In genomic region chrIII:7397196-7397595, ce11 we compare ENCODE assay signal across 5 worm cellular contexts.
TF ChIP-seq lines count a peak whose summit lies in the region.

No protein-coding gene starts in this region.

TF ChIP-seq in whole organism, L1 larva, 84 proteins besides CTCF, POLR2A, EP300 and RAD21:
- TF ChIP-seq efl-1 (optimal IDR thresholded peaks at IDR 0.05; lab: Kevin White, UChicago): peak; percentile 2
- no peak for TF ChIP-seq efl-1 (GFP tag; optimal IDR thresholded peaks at IDR 0.05 in 1 of 2; lab: Kevin White, UChicago)
- TF ChIP-seq fkh-4 (tag; optimal IDR thresholded peaks at IDR 0.05; lab: Kevin White, UChicago; ENCODE audit: borderline replicate concordance): no peak
- TF ChIP-seq lin-14 (GFP tag; optimal IDR thresholded peaks at IDR 0.05; lab: Kevin White, UChicago): peak; percentile 3
- no peak for TF ChIP-seq swsn-7 (tag; optimal IDR thresholded peaks at IDR 0.05; lab: Kevin White, UChicago)
- TF ChIP-seq lsy-2 (tag; optimal IDR thresholded peaks at IDR 0.05; lab: Kevin White, UChicago): peak in 1 of 2 experiments; percentile 10
- peak; percentile 30 for TF ChIP-seq rnt-1 (tag; optimal IDR thresholded peaks at IDR 0.05; lab: Kevin White, UChicago)
- peak; percentile 11 for TF ChIP-seq blmp-1 (tag; optimal IDR thresholded peaks at IDR 0.05; lab: Kevin White, UChicago)
- TF ChIP-seq nhr-71 (tag; optimal IDR thresholded peaks at IDR 0.05; lab: Kevin White, UChicago): peak; percentile 14

TF ChIP-seq in whole organism, L2 larva, 48 proteins besides CTCF, POLR2A, EP300 and RAD21:
- TF ChIP-seq nhr-129 (tag; optimal IDR thresholded peaks at IDR 0.05; lab: Kevin White, UChicago) (peak; percentile 25), fos-1 (tag; optimal IDR thresholded peaks at IDR 0.05; lab: Kevin White, UChicago) (peak; percentile 1), F13H6.1 (tag; optimal IDR thresholded peaks at IDR 0.05; lab: Kevin White, UChicago) (no peak), lsy-2 (tag; optimal IDR thresholded peaks at IDR 0.05; lab: Kevin White, UChicago) (peak in 1 of 2 experiments; percentile 28), aly-2 (tag; optimal IDR thresholded peaks at IDR 0.05; lab: Kevin White, UChicago) (no peak)

TF ChIP-seq in whole organism, L3 larva, 47 proteins besides CTCF, POLR2A, EP300 and RAD21:
- no peak for TF ChIP-seq nhr-12 (tag; optimal IDR thresholded peaks at IDR 0.05; lab: Kevin White, UChicago)
- TF ChIP-seq lin-15B (tag; optimal IDR thresholded peaks at IDR 0.05; lab: Kevin White, UChicago): no peak
- TF ChIP-seq nfya-1 (tag; optimal IDR thresholded peaks at IDR 0.05; lab: Kevin White, UChicago; ENCODE audit: insufficient read depth): peak; percentile 25

TF ChIP-seq in whole organism, mixed stage, embryonic, 35 proteins besides CTCF, POLR2A, EP300 and RAD21:
- TF ChIP-seq unc-120 (tag; optimal IDR thresholded peaks at IDR 0.05; lab: Kevin White, UChicago; ENCODE audit: poor library complexity, severe bottlenecking): peak; percentile 3
- TF ChIP-seq cnd-1 (tag; optimal IDR thresholded peaks at IDR 0.05; lab: Kevin White, UChicago): no peak
- TF ChIP-seq hlh-1 (tag; optimal IDR thresholded peaks at IDR 0.05; lab: Kevin White, UChicago): peak; percentile 91

TF ChIP-seq in whole organism, young adult, 124 proteins besides CTCF, POLR2A, EP300 and RAD21:
- TF ChIP-seq B0261.1 (tag; optimal IDR thresholded peaks at IDR 0.05; lab: Kevin White, UChicago) (no peak), hmg-1.2 (GFP tag; IDR thresholded peaks at IDR 0.05; lab: Robert Waterston, UW) (peak; percentile 29; the same call in 1 of the 2 replicates)
